Worm (Caenorhabditis elegans): ENCODE measurements around the gene amt-2.

- TF ChIP-seq pes-1 (GFP tag; IDR thresholded peaks at IDR 0.05), result no peak
- TF ChIP-seq ets-7 (tag; optimal IDR thresholded peaks at IDR 0.05), result no peak
- no peak for TF ChIP-seq tra-4 (tag; optimal IDR thresholded peaks at IDR 0.05)
Observed at ce11 chrIV:13027801-13028641, 14.2 kb upstream of the amt-2 start.

Data from whole organism, early embryonic.